Worm (Caenorhabditis elegans) whole organism, L4 larva: ENCODE data around the gene nlp-76.

ENCODE experiments used
- R02D3.7 ChIP-seq: fragments of 150-350 bp; sonication (generic microtip); optimal IDR thresholded peaks from 3 replicates; lab custom pipeline; 2014; ENCODE audit warnings: missing biosample characterization, missing genetic modification characterization
- ceh-28 ChIP-seq: fragments of 150-350 bp; optimal IDR thresholded peaks from 2 replicates; lab custom pipeline; 2014; ENCODE audit warnings: missing biosample characterization, missing genetic modification reagents, missing genetic modification characterization
- ceh-82 ChIP-seq: sonication (generic microtip); optimal IDR thresholded peaks from 2 replicates; lab custom pipeline; 2017; ENCODE audit warnings: missing biosample characterization, missing genetic modification characterization
- fos-1 ChIP-seq: fragments of 150-350 bp; optimal IDR thresholded peaks from 2 replicates; lab custom pipeline; 2014; ENCODE audit warnings: missing biosample characterization, missing genetic modification characterization
- gei-8 ChIP-seq: fragments of 200-800 bp; sonication (Bioruptor generic); optimal IDR thresholded peaks from 2 replicates; lab custom pipeline; 2018; ENCODE audit warnings: mild to moderate bottlenecking, missing genetic modification characterization, missing compliant biosample characterization
- jun-1 ChIP-seq: fragments of 150-350 bp; optimal IDR thresholded peaks from 2 replicates; lab custom pipeline; 2014; ENCODE audit warnings: missing biosample characterization, missing genetic modification reagents, missing genetic modification characterization
- nhr-48 ChIP-seq: sonication (generic microtip); optimal IDR thresholded peaks from 2 replicates; lab custom pipeline; 2016; ENCODE audit warnings: mild to moderate bottlenecking, missing genetic modification characterization, missing compliant biosample characterization
- nhr-76 ChIP-seq: fragments of 150-350 bp; optimal IDR thresholded peaks from 2 replicates; lab custom pipeline; 2014; ENCODE audit warnings: missing biosample characterization, missing genetic modification characterization
- nhr-77 ChIP-seq: fragments of 150-350 bp; optimal IDR thresholded peaks from 2 replicates; lab custom pipeline; 2014; ENCODE audit warnings: missing biosample characterization, missing genetic modification characterization
- unc-62 ChIP-seq, 3 experiments: fragments of 150-350 bp in 1 of 3; sonication (generic microtip); optimal IDR thresholded peaks in 2 of 3; peaks in 1 of 3; 1 replicate in 1 of 3; 2 replicates in 2 of 3; lab custom pipeline; 2014 to 2017; ENCODE audit warnings: missing biosample characterization in 3 of 3, missing genetic modification characterization in 3 of 3, missing genetic modification reagents in 3 of 3, missing genotype in 1 of 3

DNA sequence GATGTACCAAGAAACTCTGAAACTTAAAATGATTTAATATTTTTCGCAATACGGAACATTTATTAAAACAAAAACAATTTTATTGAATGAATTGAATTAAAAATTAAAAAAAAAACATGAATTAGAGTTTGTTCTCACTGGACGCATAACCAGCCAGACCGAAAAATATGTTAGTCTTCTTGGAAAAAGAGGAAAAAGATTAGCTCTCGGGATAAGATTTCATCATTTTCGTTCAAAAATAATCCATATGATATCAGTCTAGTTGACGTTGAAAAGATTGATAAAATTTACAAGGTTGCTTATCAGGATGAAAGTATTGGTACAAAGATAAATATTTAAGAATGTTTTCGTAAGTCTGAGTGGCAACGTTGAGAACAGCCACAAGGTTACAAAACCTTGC, 36.8 kb upstream of the nlp-76 start, which contains the start of gene nhr-26:
- TF ChIP-seq unc-62 (GFP tag; optimal IDR thresholded peaks at IDR 0.05 in 1 of 2; lab: Kevin White, UChicago) (no peak), unc-62 (tag; optimal IDR thresholded peaks at IDR 0.05; lab: Kevin White, UChicago) (no peak), gei-8 (no peak), jun-1 (no peak), R02D3.7 (tag; lab: Kevin White, UChicago) (no peak), nhr-48 (tag; lab: Kevin White, UChicago) (no peak), ceh-82 (tag; lab: Kevin White, UChicago) (no peak), nhr-77 (tag; lab: Kevin White, UChicago) (no peak), nhr-76 (tag; lab: Kevin White, UChicago) (no peak), fos-1 (tag; lab: Kevin White, UChicago) (no peak), ceh-28 (tag; lab: Kevin White, UChicago) (no peak)
